Worm (Caenorhabditis elegans): ENCODE measurements around the gene sorf-1.
A peak's percentile ranks its signal among the peaks of the same experiment; 100 is the strongest.

Gene sorf-1

ce11 chrX:3419084-3419483 is 40.0 kb upstream of the sorf-1 start, which contains the start of gene C04F6.7:
TSS of gene C04F6.7 (minus strand) at chrX:3419184.
- TF ChIP-seq snpc-4 (tag; optimal IDR thresholded peaks at IDR 0.05) (no peak), mxl-3 (GFP tag; optimal IDR thresholded peaks at IDR 0.05) (no peak), mep-1 (tag; optimal IDR thresholded peaks at IDR 0.05) (no peak), lsy-2 (tag; optimal IDR thresholded peaks at IDR 0.05) (no peak), daf-12 (tag; optimal IDR thresholded peaks at IDR 0.05) (no peak), madf-5 (GFP tag; IDR thresholded peaks at IDR 0.05) (no peak), mdt-29 (GFP tag; IDR thresholded peaks at IDR 0.05) (no peak), spr-3 (GFP tag; optimal IDR thresholded peaks at IDR 0.05) (no peak), unc-39 (tag; optimal IDR thresholded peaks at IDR 0.05) (no peak), fkh-10 (GFP tag; optimal IDR thresholded peaks at IDR 0.05) (no peak), gei-8 (GFP tag; optimal IDR thresholded peaks at IDR 0.05) (no peak), zfp-2 (tag; optimal IDR thresholded peaks at IDR 0.05) (no peak), dmd-8 (GFP tag; IDR thresholded peaks at IDR 0.05) (no peak), nhr-41 (GFP tag; IDR thresholded peaks at IDR 0.05) (no peak), zip-2 (tag; optimal IDR thresholded peaks at IDR 0.05) (no peak), dmd-9 (GFP tag; IDR thresholded peaks at IDR 0.05) (no peak), unc-130 (GFP tag; optimal IDR thresholded peaks at IDR 0.05) (no peak), mxl-2 (GFP tag; conservative IDR thresholded peaks at IDR 0.05) (no peak), hmg-1.1 (GFP tag; IDR thresholded peaks at IDR 0.05) (no peak)

- TF ChIP-seq T26A8.4 (GFP tag; IDR thresholded peaks at IDR 0.05) (no peak), ceh-44 (GFP tag; IDR thresholded peaks at IDR 0.05) (no peak), snpc-4 (tag; optimal IDR thresholded peaks at IDR 0.05) (no peak), mep-1 (tag; optimal IDR thresholded peaks at IDR 0.05) (no peak), tra-1 (GFP tag; IDR thresholded peaks at IDR 0.05) (no peak), lin-1 (GFP tag; IDR thresholded peaks at IDR 0.05) (no peak), nhr-111 (GFP tag; optimal IDR thresholded peaks at IDR 0.05) (no peak), aly-2 (tag; optimal IDR thresholded peaks at IDR 0.05) (no peak), mes-2 (tag; optimal IDR thresholded peaks at IDR 0.05; ENCODE audit: poor library complexity, severe bottlenecking) (no peak), php-3 (GFP tag; IDR thresholded peaks at IDR 0.05) (no peak), egl-27 (tag; optimal IDR thresholded peaks at IDR 0.05) (no peak)
Measured at ce11 chrX:3416063-3416462, 37.0 kb upstream of the sorf-1 start.

- TF ChIP-seq F49E8.2 (tag; optimal IDR thresholded peaks at IDR 0.05; ENCODE audit: borderline replicate concordance), result no peak
- peak; percentile 77 for TF ChIP-seq nhr-28 (tag; optimal IDR thresholded peaks at IDR 0.05)
- TF ChIP-seq zfp-2 (tag; optimal IDR thresholded peaks at IDR 0.05), result no peak
- peak in 1 of 2 experiments; percentile 34 for TF ChIP-seq mdl-1 (tag; optimal IDR thresholded peaks at IDR 0.05)
- TF ChIP-seq T26A8.4 (GFP tag; IDR thresholded peaks at IDR 0.05), result no peak
- no peak for TF ChIP-seq aly-2 (tag; optimal IDR thresholded peaks at IDR 0.05)
- TF ChIP-seq ZK337.2 (GFP tag; IDR thresholded peaks at IDR 0.05), result no peak
- peak; percentile 35 for TF ChIP-seq nhr-25 (tag; optimal IDR thresholded peaks at IDR 0.05; ENCODE audit: borderline replicate concordance, insufficient read depth)
- TF ChIP-seq mxl-3 (GFP tag; optimal IDR thresholded peaks at IDR 0.05), result peak; percentile 25
- no peak for TF ChIP-seq cey-2 (tag; optimal IDR thresholded peaks at IDR 0.05; ENCODE audit: borderline replicate concordance, insufficient read depth)
- TF ChIP-seq madf-9 (GFP tag; conservative IDR thresholded peaks at IDR 0.05), result no peak
- TF ChIP-seq madf-5 (GFP tag; IDR thresholded peaks at IDR 0.05), result no peak
Measured at ce11 chrX:3414660-3415144, 35.7 kb upstream of the sorf-1 start, which contains the start of gene dhs-27. TSS of gene dhs-27 (minus strand) at chrX:3414710.

- TF ChIP-seq mes-2 (tag; optimal IDR thresholded peaks at IDR 0.05; ENCODE audit: poor library complexity, severe bottlenecking) (peak; percentile 44), aha-1 (tag) (peak; percentile 58), ZK337.2 (GFP tag; IDR thresholded peaks at IDR 0.05) (no peak), nhr-10 (tag; optimal IDR thresholded peaks at IDR 0.05) (no peak)
Measured at ce11 chrX:3411565-3412022, 32.5 kb upstream of the sorf-1 start, which contains the start of gene unc-78. TSS of gene unc-78 (minus strand) at chrX:3411615.

Data from whole organism, L4 larva.